Fruit fly (Drosophila melanogaster) whole organism, embryonic: ENCODE measurements around the gene pes.

Experiments
- Adf1 ChIP-seq: fragments of 200-800 bp; sonication (Bioruptor generic); IDR thresholded peaks from 2 replicates; pipeline ENCODE4 v1.3.6; 2022; ENCODE audit warnings: missing biosample characterization, missing genetic modification characterization
- BEAF-32 ChIP-seq: fragments of 200-800 bp; sonication (Bioruptor generic); optimal IDR thresholded peaks from 3 replicates; lab custom pipeline; 2017; ENCODE audit warnings: missing biosample characterization, missing genetic modification characterization, mild to moderate bottlenecking, moderate library complexity, missing genetic modification reagents
- CG10543 ChIP-seq: fragments of 200-800 bp; sonication (Bioruptor generic); optimal IDR thresholded peaks from 3 replicates; lab custom pipeline; 2017; ENCODE audit warnings: missing biosample characterization, mild to moderate bottlenecking, missing genetic modification characterization, moderate library complexity
- CG11504 ChIP-seq: fragments of 200-800 bp; sonication (Bioruptor generic); optimal IDR thresholded peaks from 3 replicates; lab custom pipeline; 2019; ENCODE audit warnings: missing biosample characterization, mild to moderate bottlenecking, missing genetic modification characterization, moderate library complexity
- CG11695 ChIP-seq: fragments of 200-800 bp; sonication (Bioruptor generic); IDR thresholded peaks from 3 replicates; pipeline ENCODE4 v1.3.6; 2022; ENCODE audit warnings: missing biosample characterization, missing genetic modification characterization
- CG12659 ChIP-seq: fragments of 200-800 bp; sonication (Bioruptor generic); optimal IDR thresholded peaks from 3 replicates; lab custom pipeline; 2017; ENCODE audit warnings: mild to moderate bottlenecking, missing biosample characterization, missing genetic modification reagents, missing genetic modification characterization
- CG13894 ChIP-seq: fragments of 200-800 bp; sonication (Bioruptor generic); optimal IDR thresholded peaks from 3 replicates; lab custom pipeline; 2018; ENCODE audit warnings: missing biosample characterization, mild to moderate bottlenecking, missing genetic modification characterization, moderate library complexity
- CG14014 ChIP-seq: fragments of 200-800 bp; sonication (Bioruptor generic); IDR thresholded peaks from 2 replicates; pipeline ENCODE4 v1.3.6; 2022; ENCODE audit warnings: missing biosample characterization, missing genetic modification characterization
- CG15514 ChIP-seq: fragments of 200-800 bp; sonication (Bioruptor generic); optimal IDR thresholded peaks from 3 replicates; lab custom pipeline; 2017; ENCODE audit warnings: missing biosample characterization, missing genetic modification characterization, mild to moderate bottlenecking, moderate library complexity, missing genetic modification reagents
- CG17359 ChIP-seq: fragments of 200-800 bp; sonication (Bioruptor generic); optimal IDR thresholded peaks from 3 replicates; lab custom pipeline; 2018; ENCODE audit warnings: missing biosample characterization, mild to moderate bottlenecking, missing genetic modification characterization, moderate library complexity
- CG17385 ChIP-seq: fragments of 200-800 bp; sonication (Bioruptor generic); optimal IDR thresholded peaks from 3 replicates; lab custom pipeline; 2018; ENCODE audit warnings: missing biosample characterization, mild to moderate bottlenecking, missing genetic modification characterization
- CG17912 ChIP-seq: fragments of 200-800 bp; sonication (Bioruptor generic); optimal IDR thresholded peaks from 2 replicates; lab custom pipeline; 2018; ENCODE audit warnings: missing biosample characterization, mild to moderate bottlenecking, missing genetic modification characterization
- CG18599 ChIP-seq: fragments of 200-800 bp; sonication (Bioruptor generic); optimal IDR thresholded peaks from 3 replicates; lab custom pipeline; 2017; ENCODE audit warnings: missing biosample characterization, missing genetic modification characterization, mild to moderate bottlenecking, moderate library complexity, missing genetic modification reagents
- CG2678 ChIP-seq: fragments of 200-800 bp; sonication (Bioruptor generic); optimal IDR thresholded peaks from 3 replicates; lab custom pipeline; 2019; ENCODE audit warnings: missing biosample characterization, mild to moderate bottlenecking, missing genetic modification characterization, moderate library complexity
- CG2712 ChIP-seq: fragments of 200-800 bp; optimal IDR thresholded peaks from 3 replicates; lab custom pipeline; 2019; ENCODE audit warnings: missing biosample characterization, mild to moderate bottlenecking, missing genetic modification characterization, moderate library complexity
- CG3281 ChIP-seq: fragments of 200-800 bp; sonication (Bioruptor generic); optimal IDR thresholded peaks from 3 replicates; lab custom pipeline; 2017; ENCODE audit warnings: missing biosample characterization, mild to moderate bottlenecking, missing genetic modification characterization
- CG6813 ChIP-seq: fragments of 200-800 bp; sonication (Bioruptor generic); optimal IDR thresholded peaks from 2 replicates; lab custom pipeline; 2017; ENCODE audit warnings: missing biosample characterization, missing genetic modification characterization, mild to moderate bottlenecking, moderate library complexity, missing genetic modification reagents
- CG8290 ChIP-seq, 3 experiments: fragments of 200-800 bp; sonication (Bioruptor generic); optimal IDR thresholded peaks; 2 replicates each; lab custom pipeline; 2016 to 2019; ENCODE audit warnings: missing biosample characterization in 3 of 3, missing genetic modification characterization in 3 of 3, mild to moderate bottlenecking in 2 of 3, moderate library complexity in 1 of 3
- CG9817 ChIP-seq: fragments of 200-800 bp; sonication (Bioruptor generic); optimal IDR thresholded peaks from 2 replicates; lab custom pipeline; 2018; ENCODE audit warnings: missing biosample characterization, mild to moderate bottlenecking, missing genetic modification characterization, moderate library complexity
- Deaf1 ChIP-seq: fragments of 200-800 bp; optimal IDR thresholded peaks from 3 replicates; lab custom pipeline; 2019; ENCODE audit warnings: missing biosample characterization, mild to moderate bottlenecking, missing genetic modification characterization, moderate library complexity
- Dip3 ChIP-seq: fragments of 200-800 bp; sonication (Bioruptor generic); optimal IDR thresholded peaks from 3 replicates; lab custom pipeline; 2016; ENCODE audit warnings: missing biosample characterization, missing genetic modification characterization
- Ets65A ChIP-seq: fragments of 200-800 bp; sonication (Bioruptor generic); peaks from one replicate; lab custom pipeline; 2016; ENCODE audit warnings: missing biosample characterization, missing genetic modification characterization
- Fer3 ChIP-seq: fragments of 200-800 bp; sonication (Bioruptor generic); optimal IDR thresholded peaks from 2 replicates; lab custom pipeline; 2018; ENCODE audit warnings: missing biosample characterization, mild to moderate bottlenecking, missing genetic modification characterization, moderate library complexity
- Hand ChIP-seq: fragments of 200-800 bp; sonication (Bioruptor generic); optimal IDR thresholded peaks from 2 replicates; lab custom pipeline; 2017; ENCODE audit warnings: mild to moderate bottlenecking, missing biosample characterization, missing genetic modification reagents, missing genetic modification characterization
- Hmr ChIP-seq: fragments of 200-800 bp; sonication (Bioruptor generic); optimal IDR thresholded peaks from 3 replicates; lab custom pipeline; 2017; ENCODE audit warnings: mild to moderate bottlenecking, missing biosample characterization, missing genetic modification reagents, missing genetic modification characterization
- Nf-YC ChIP-seq: fragments of 200-800 bp; optimal IDR thresholded peaks from 3 replicates; lab custom pipeline; 2019; ENCODE audit warnings: missing biosample characterization, mild to moderate bottlenecking, missing genetic modification characterization, moderate library complexity
- Sox100B ChIP-seq: fragments of 200-800 bp; sonication (Bioruptor generic); optimal IDR thresholded peaks from 3 replicates; lab custom pipeline; 2018; ENCODE audit warnings: missing biosample characterization, mild to moderate bottlenecking, missing genetic modification characterization
- Trl ChIP-seq, 3 experiments: fragments of >200 bp in 2 of 3; fragments of 200-800 bp in 1 of 3; sonication (Bioruptor generic) in 1 of 3; optimal IDR thresholded peaks; 2 replicates in 1 of 3; 3 replicates in 2 of 3; lab custom pipeline; 2016 to 2017; ENCODE audit warnings: missing biosample characterization in 1 of 3, missing genetic modification characterization in 1 of 3
- bcd ChIP-seq: fragments of 200-800 bp; sonication (Bioruptor generic); optimal IDR thresholded peaks from 2 replicates; lab custom pipeline; 2017; ENCODE audit warnings: missing biosample characterization, mild to moderate bottlenecking, missing genetic modification characterization
- crol ChIP-seq: fragments of 200-800 bp; sonication (Bioruptor generic); IDR thresholded peaks from 2 replicates; pipeline ENCODE4 v1.3.6; 2022; ENCODE audit warnings: missing biosample characterization, missing genetic modification characterization
- cwo ChIP-seq: fragments of 200-800 bp; sonication (Bioruptor generic); optimal IDR thresholded peaks from 3 replicates; lab custom pipeline; 2017; ENCODE audit warnings: missing biosample characterization, missing genetic modification characterization, mild to moderate bottlenecking, moderate library complexity, missing genetic modification reagents
- dmrt99B ChIP-seq: fragments of 200-800 bp; sonication (Bioruptor generic); optimal IDR thresholded peaks from 2 replicates; lab custom pipeline; 2018; ENCODE audit warnings: missing biosample characterization, mild to moderate bottlenecking, missing genetic modification characterization, moderate library complexity
- exex ChIP-seq: fragments of 200-800 bp; sonication (Bioruptor generic); optimal IDR thresholded peaks from 4 replicates; lab custom pipeline; 2018; ENCODE audit warnings: missing biosample characterization, mild to moderate bottlenecking, missing genetic modification characterization, moderate library complexity
- fd64A ChIP-seq: fragments of 200-800 bp; sonication (Bioruptor generic); optimal IDR thresholded peaks from 3 replicates; lab custom pipeline; 2018; ENCODE audit warnings: missing biosample characterization, mild to moderate bottlenecking, missing genetic modification characterization
- gce ChIP-seq: fragments of 200-800 bp; sonication (Bioruptor generic); IDR thresholded peaks from 3 replicates; pipeline ENCODE4 v1.3.6; 2022; ENCODE audit warnings: missing biosample characterization, missing genetic modification characterization
- gsb ChIP-seq: fragments of 200-800 bp; sonication (Bioruptor generic); IDR thresholded peaks from 2 replicates; pipeline ENCODE4 v1.3.6; 2022; ENCODE audit warnings: missing biosample characterization, missing genetic modification characterization
- hbn ChIP-seq: fragments of 200-800 bp; sonication (Bioruptor generic); IDR thresholded peaks from 2 replicates; pipeline ENCODE4 v1.3.6; 2022; ENCODE audit warnings: missing biosample characterization, missing genetic modification characterization; ENCODE audit not compliant: partially characterized antibody
- lov ChIP-seq, 2 experiments: fragments of 200-800 bp in 1 of 2; fragments of >200 bp in 1 of 2; sonication (Bioruptor generic) in 1 of 2; IDR thresholded peaks in 1 of 2; optimal IDR thresholded peaks in 1 of 2; 2 replicates in 1 of 2; 3 replicates in 1 of 2; pipeline versions ENCODE4 v1.3.6 to Lab custom; 2017 to 2022; ENCODE audit warnings: missing biosample characterization in 1 of 2, missing genetic modification characterization in 1 of 2
- luna ChIP-seq: fragments of 200-800 bp; sonication (Bioruptor generic); optimal IDR thresholded peaks from 2 replicates; lab custom pipeline; 2016; ENCODE audit warnings: missing biosample characterization, missing genetic modification characterization
- nau ChIP-seq: fragments of 200-800 bp; sonication (Bioruptor generic); optimal IDR thresholded peaks from 3 replicates; lab custom pipeline; 2017; ENCODE audit warnings: missing biosample characterization, mild to moderate bottlenecking, missing genetic modification characterization, missing genetic modification reagents
- pb ChIP-seq: fragments of 200-800 bp; sonication (Bioruptor generic); optimal IDR thresholded peaks from 3 replicates; lab custom pipeline; 2016; ENCODE audit warnings: missing biosample characterization, missing genetic modification characterization
- schlank ChIP-seq: fragments of 200-800 bp; sonication (Bioruptor generic); optimal IDR thresholded peaks from 2 replicates; lab custom pipeline; 2018; ENCODE audit warnings: missing biosample characterization, mild to moderate bottlenecking, missing genetic modification characterization
- scrt ChIP-seq: fragments of 200-800 bp; sonication (Bioruptor generic); optimal IDR thresholded peaks from 2 replicates; lab custom pipeline; 2018; ENCODE audit warnings: missing biosample characterization, mild to moderate bottlenecking, missing genetic modification characterization, moderate library complexity
- stc ChIP-seq: fragments of 200-800 bp; sonication (Bioruptor generic); IDR thresholded peaks from 2 replicates; pipeline ENCODE4 v1.3.6; 2022; ENCODE audit warnings: missing biosample characterization, missing genetic modification characterization
- tap ChIP-seq: fragments of 200-800 bp; optimal IDR thresholded peaks from 3 replicates; lab custom pipeline; 2019; ENCODE audit warnings: missing biosample characterization, mild to moderate bottlenecking, missing genetic modification characterization, moderate library complexity

The pes gene

dm6 chr2L:7940459-7941343 lies 53.3 kb downstream of the pes start (continued):
- TF ChIP-seq CG9817: peak; percentile 7
- peak; percentile 46 for TF ChIP-seq CG15514 (GFP tag; lab: Kevin White, UChicago)
- TF ChIP-seq exex: peak; percentile 1
- TF ChIP-seq dmrt99B (tag; lab: Kevin White, UChicago): peak; percentile 45
- peak; percentile 54 for TF ChIP-seq Hand (GFP tag; lab: Kevin White, UChicago)
- no peak for TF ChIP-seq lov (optimal IDR thresholded peaks at IDR 0.05; lab: Kevin White, UChicago)
- TF ChIP-seq lov (GFP tag; IDR thresholded peaks at IDR 0.05; lab: Robert Waterston, UW): 0 out of 3 replicates have a peak, but pooled peaks have one; percentile 14
- TF ChIP-seq crol (GFP tag; lab: Robert Waterston, UW): peak; percentile 48
- TF ChIP-seq CG10543 (GFP tag; lab: Kevin White, UChicago): peak; percentile 89
- peak; percentile 6 for TF ChIP-seq CG2712 (tag; lab: Kevin White, UChicago)
- TF ChIP-seq stc (GFP tag; lab: Robert Waterston, UW): 0 out of 2 replicates have a peak, but pooled peaks have one; percentile 17
- TF ChIP-seq cwo (GFP tag; lab: Kevin White, UChicago): peak; percentile 29
- TF ChIP-seq luna (GFP tag; lab: Kevin White, UChicago): peak; percentile 29
- TF ChIP-seq gsb (GFP tag; lab: Robert Waterston, UW): peak; percentile 51
- TF ChIP-seq Fer3 (tag; lab: Kevin White, UChicago): peak; percentile 39
- peak; percentile 86 for TF ChIP-seq CG17385 (GFP tag; lab: Kevin White, UChicago)
- peak; percentile 3 for TF ChIP-seq bcd
- TF ChIP-seq CG11695 (GFP tag; lab: Robert Waterston, UW): 0 out of 3 replicates have a peak, but pooled peaks have one; percentile 12
- TF ChIP-seq CG18599: peak; percentile 74
- TF ChIP-seq CG6813 (GFP tag; lab: Kevin White, UChicago): peak; percentile 9
- TF ChIP-seq pb (GFP tag; lab: Kevin White, UChicago): peak; percentile 37
- peak; percentile 46; the same call in 1 of the 2 replicates for TF ChIP-seq Adf1 (GFP tag; lab: Robert Waterston, UW)
- peak; percentile 14 for TF ChIP-seq CG12659 (GFP tag; lab: Kevin White, UChicago)
- 0 out of 3 replicates have a peak, but pooled peaks have one; percentile 10 for TF ChIP-seq gce
- peak in 1 of 2 experiments; percentile 13 for TF ChIP-seq Trl (optimal IDR thresholded peaks at IDR 0.05; lab: Kevin White, UChicago)
- no peak for TF ChIP-seq Trl (GFP tag; optimal IDR thresholded peaks at IDR 0.05; lab: Kevin White, UChicago)
- TF ChIP-seq Dip3 (GFP tag; lab: Kevin White, UChicago): peak; percentile 29
- peak; percentile 34 for TF ChIP-seq CG2678 (tag; lab: Kevin White, UChicago)
- TF ChIP-seq Sox100B (GFP tag; lab: Kevin White, UChicago): peak; percentile 16
- TF ChIP-seq CG13894: peak; percentile 75
- TF ChIP-seq tap (tag; lab: Kevin White, UChicago): peak; percentile 46
- peak; percentile 15; the same call in 1 of the 2 replicates for TF ChIP-seq CG14014
- TF ChIP-seq Nf-YC: peak; percentile 49
- peak; percentile 55 for TF ChIP-seq CG3281 (GFP tag; lab: Kevin White, UChicago)
- TF ChIP-seq Hmr (GFP tag; lab: Kevin White, UChicago): peak; percentile 69
- TF ChIP-seq CG11504 (tag; lab: Kevin White, UChicago): peak; percentile 44
- TF ChIP-seq Deaf1 (tag; lab: Kevin White, UChicago): peak; percentile 34
- TF ChIP-seq Ets65A: peak; percentile 93
- peak; percentile 32 for TF ChIP-seq schlank
- TF ChIP-seq scrt (GFP tag; lab: Kevin White, UChicago): peak; percentile 74
- no peak for TF ChIP-seq hbn
- peak; percentile 80 for TF ChIP-seq CG17912
- TF ChIP-seq fd64A (GFP tag; lab: Kevin White, UChicago): peak; percentile 42
- TF ChIP-seq CG8290 (GFP tag; optimal IDR thresholded peaks at IDR 0.05; lab: Kevin White, UChicago): no peak
- peak in 1 of 2 experiments; percentile 58 for TF ChIP-seq CG8290 (tag; optimal IDR thresholded peaks at IDR 0.05; lab: Kevin White, UChicago)
- peak; percentile 10 for TF ChIP-seq nau (GFP tag; lab: Kevin White, UChicago)
- no peak for TF ChIP-seq BEAF-32 (GFP tag; lab: Kevin White, UChicago)
- peak; percentile 42 for TF ChIP-seq CG17359 (tag; lab: Kevin White, UChicago)
